Worm (Caenorhabditis elegans) whole organism, L4/young adult: ENCODE measurements around the gene F54C4.4.

Source experiments
- W03F9.2 ChIP-seq: fragments of 150-350 bp; optimal IDR thresholded peaks from 2 replicates; lab custom pipeline; 2014; ENCODE audit warnings: missing biosample characterization, missing genetic modification characterization
- dao-5 ChIP-seq: sonication (generic microtip); optimal IDR thresholded peaks from 2 replicates; lab custom pipeline; 2016; ENCODE audit warnings: missing genotype, missing genetic modification characterization, moderate library complexity, missing compliant biosample characterization
- him-1 ChIP-seq: sonication (generic microtip); optimal IDR thresholded peaks from 2 replicates; lab custom pipeline; 2016; ENCODE audit warnings: missing genotype, missing genetic modification reagents, missing genetic modification characterization, missing compliant biosample characterization

DNA sequence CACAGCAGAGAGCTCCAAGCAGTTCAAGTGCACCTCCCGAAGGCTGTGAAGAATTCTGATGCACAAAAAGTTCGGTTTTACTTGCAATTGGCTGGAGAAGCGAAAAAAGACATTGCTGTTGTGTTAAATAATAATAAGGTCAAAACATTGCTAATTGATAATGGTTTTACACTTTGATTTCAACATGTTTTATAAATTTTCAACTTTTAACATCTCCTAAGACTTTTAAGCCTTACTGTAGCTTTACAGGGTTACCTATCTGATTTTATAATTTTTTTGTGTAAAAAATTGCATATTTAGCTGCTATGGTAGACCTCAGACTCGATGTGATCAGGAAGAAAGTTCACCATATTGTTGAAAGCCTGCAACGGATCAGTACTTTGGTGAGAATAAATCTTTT, 47.0 kb upstream of the F54C4.4 start, which contains the start of gene pals-25:
- TF ChIP-seq him-1 (tag; lab: Kevin White, UChicago) (no peak), W03F9.2 (tag; lab: Kevin White, UChicago) (no peak), dao-5 (tag; lab: Kevin White, UChicago) (no peak)
